Fruit fly (Drosophila melanogaster): ENCODE data around the gene CG34345.

Gene CG34345

DNA sequence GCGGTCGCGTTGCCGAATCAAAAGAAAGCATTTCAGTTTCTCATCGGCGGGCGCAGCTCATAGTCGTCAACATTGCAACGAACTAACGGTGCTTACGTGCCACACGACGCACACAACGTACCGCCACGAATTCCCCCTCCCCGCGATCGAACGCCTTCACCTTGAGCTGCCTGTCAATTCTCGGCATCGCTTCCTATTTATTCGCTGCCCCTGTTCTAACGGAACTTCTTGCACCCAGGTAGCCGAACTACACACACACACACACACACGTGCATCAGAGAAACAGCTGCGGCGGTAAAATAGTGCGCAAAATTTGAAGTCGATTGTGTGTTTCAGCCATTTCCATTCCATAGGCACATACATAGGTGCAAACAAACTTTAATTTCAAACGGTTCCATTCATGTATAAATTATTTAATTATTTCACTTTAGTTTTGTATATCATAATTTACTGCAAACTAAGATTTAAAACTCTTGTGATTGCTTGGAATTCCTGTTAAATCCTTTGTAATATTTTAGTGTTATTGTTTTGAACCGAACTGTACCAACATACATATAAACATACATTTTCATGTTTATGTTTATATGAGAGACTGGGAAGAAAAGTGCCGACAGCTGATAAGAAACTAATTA is 11.4 kb upstream of the CG34345 start:
- TF ChIP-seq lmd (GFP tag; IDR thresholded peaks at IDR 0.05) = 0 out of 2 replicates have a peak, but pooled peaks have one; percentile 13
- no peak for TF ChIP-seq CG12659 (GFP tag; optimal IDR thresholded peaks at IDR 0.05)
- TF ChIP-seq CG32532 (GFP tag; IDR thresholded peaks at IDR 0.05) = no peak
- no peak for TF ChIP-seq CG6854 (GFP tag; optimal IDR thresholded peaks at IDR 0.05)
- TF ChIP-seq Med (GFP tag) = no peak
- no peak for TF ChIP-seq cato (GFP tag; optimal IDR thresholded peaks at IDR 0.05; ENCODE audit: borderline replicate concordance)
- TF ChIP-seq ATbp (GFP tag; optimal IDR thresholded peaks at IDR 0.05) = no peak
- peak; percentile 26 for TF ChIP-seq CG18262 (tag; optimal IDR thresholded peaks at IDR 0.05)
- TF ChIP-seq HHEX (GFP tag; optimal IDR thresholded peaks at IDR 0.05) = no peak
- TF ChIP-seq Nf-YC (tag; optimal IDR thresholded peaks at IDR 0.05) = no peak
- peak; percentile 25; the same call in 1 of the 2 replicates for TF ChIP-seq E2f2 (GFP tag; IDR thresholded peaks at IDR 0.05)
- TF ChIP-seq bbx (GFP tag; IDR thresholded peaks at IDR 0.05; ENCODE audit: partially characterized antibody) = no peak
- peak; percentile 12 for TF ChIP-seq nmo (GFP tag; optimal IDR thresholded peaks at IDR 0.05)
- TF ChIP-seq CG8765 (GFP tag; IDR thresholded peaks at IDR 0.05) = 0 out of 2 replicates have a peak, but pooled peaks have one; percentile 18
- TF ChIP-seq Oli (tag; optimal IDR thresholded peaks at IDR 0.05) = peak; percentile 13
- TF ChIP-seq CG14667 (GFP tag; IDR thresholded peaks at IDR 0.05) = no peak
- TF ChIP-seq nerfin-2 (GFP tag; IDR thresholded peaks at IDR 0.05; ENCODE audit: partially characterized antibody) = no peak
- no peak for TF ChIP-seq CG5953 (GFP tag; IDR thresholded peaks at IDR 0.05)
- TF ChIP-seq CG11560 (tag; IDR thresholded peaks at IDR 0.05) = no peak
- TF ChIP-seq CG2889 (GFP tag; IDR thresholded peaks at IDR 0.05) = no peak
- no peak for TF ChIP-seq maf-S (GFP tag; optimal IDR thresholded peaks at IDR 0.05)
- TF ChIP-seq tap (tag; optimal IDR thresholded peaks at IDR 0.05) = peak; percentile 24
- TF ChIP-seq Atf-2 (GFP tag; optimal IDR thresholded peaks at IDR 0.05) = no peak
- no peak for TF ChIP-seq hkb (optimal IDR thresholded peaks at IDR 0.05)
- TF ChIP-seq hkb (GFP tag; IDR thresholded peaks at IDR 0.05) = peak; percentile 15; the same call in 1 of the 2 replicates
- TF ChIP-seq abd-A (tag; optimal IDR thresholded peaks at IDR 0.05) = no peak
- peak; percentile 38; the same call in 1 of the 3 replicates for TF ChIP-seq row (GFP tag; IDR thresholded peaks at IDR 0.05)
- no peak for TF ChIP-seq Elba2 (GFP tag; optimal IDR thresholded peaks at IDR 0.05)
- TF ChIP-seq Jarid2 (GFP tag; optimal IDR thresholded peaks at IDR 0.05) = no peak
- TF ChIP-seq Ssrp (tag; optimal IDR thresholded peaks at IDR 0.05) = peak; percentile 18
- no peak for TF ChIP-seq Adf1 (GFP tag; IDR thresholded peaks at IDR 0.05)
- peak; percentile 35 for TF ChIP-seq CG17359 (tag; optimal IDR thresholded peaks at IDR 0.05)
- TF ChIP-seq CG6654 (GFP tag; optimal IDR thresholded peaks at IDR 0.05) = no peak
- no peak for TF ChIP-seq bigmax (GFP tag; optimal IDR thresholded peaks at IDR 0.05)
- no peak for TF ChIP-seq Dip3 (GFP tag; optimal IDR thresholded peaks at IDR 0.05)
- no peak for TF ChIP-seq ham (GFP tag; IDR thresholded peaks at IDR 0.05)
- no peak for TF ChIP-seq twi (tag; optimal IDR thresholded peaks at IDR 0.05)
- TF ChIP-seq CG2202 (tag; optimal IDR thresholded peaks at IDR 0.05) = no peak
- TF ChIP-seq CG42726 (GFP tag; IDR thresholded peaks at IDR 0.05; ENCODE audit: partially characterized antibody) = no peak
- TF ChIP-seq Bdp1 (GFP tag; optimal IDR thresholded peaks at IDR 0.05) = no peak
- no peak for TF ChIP-seq CG13894 (tag; optimal IDR thresholded peaks at IDR 0.05)
- no peak for TF ChIP-seq Dll (GFP tag; IDR thresholded peaks at IDR 0.05; ENCODE audit: partially characterized antibody)
- TF ChIP-seq NK7.1 (GFP tag; optimal IDR thresholded peaks at IDR 0.05) = no peak
- TF ChIP-seq CG12155 (GFP tag; optimal IDR thresholded peaks at IDR 0.05) = no peak
- TF ChIP-seq CG8281 (tag; optimal IDR thresholded peaks at IDR 0.05) = no peak
- 0 out of 2 replicates have a peak, but pooled peaks have one; percentile 15 for TF ChIP-seq CG32767 (GFP tag; IDR thresholded peaks at IDR 0.05)
- TF ChIP-seq CG11695 (GFP tag; IDR thresholded peaks at IDR 0.05) = peak; percentile 55; the same call in 2 of the 3 replicates
- no peak for TF ChIP-seq CG18619 (GFP tag; optimal IDR thresholded peaks at IDR 0.05)
- no peak for TF ChIP-seq Aef1 (GFP tag; IDR thresholded peaks at IDR 0.05)
- no peak for TF ChIP-seq nerfin-1 (tag; optimal IDR thresholded peaks at IDR 0.05)

Measured in whole organism, embryonic.